Worm (Caenorhabditis elegans) whole organism, L4 larva: ENCODE measurements around the gene F46E10.2.

Source experiments
- F26F4.8 ChIP-seq: fragments of 200-800 bp; sonication (Bioruptor generic); conservative IDR thresholded peaks from 2 replicates; pipeline ENCODE4 v1.3.6; 2022; ENCODE audit warnings: missing genetic modification characterization, missing compliant biosample characterization
- F44E2.7 ChIP-seq: fragments of 200-800 bp; sonication (Bioruptor generic); IDR thresholded peaks from 2 replicates; pipeline ENCODE4 v2.1.2; 2022; ENCODE audit warnings: missing genetic modification characterization, missing compliant biosample characterization
- T26A8.4 ChIP-seq: fragments of 200-800 bp; sonication (Bioruptor generic); IDR thresholded peaks from 2 replicates; pipeline ENCODE4 v1.3.6; 2022; ENCODE audit warnings: missing genetic modification characterization, missing compliant biosample characterization
- aly-2 ChIP-seq: sonication (generic microtip); optimal IDR thresholded peaks from 2 replicates; lab custom pipeline; 2018; ENCODE audit warnings: missing biosample characterization, missing genetic modification characterization
- ceh-28 ChIP-seq: fragments of 150-350 bp; optimal IDR thresholded peaks from 2 replicates; lab custom pipeline; 2014; ENCODE audit warnings: missing biosample characterization, missing genetic modification reagents, missing genetic modification characterization
- ces-1 ChIP-seq: fragments of 150-350 bp; sonication (generic microtip); optimal IDR thresholded peaks from 4 replicates; lab custom pipeline; 2014; ENCODE audit warnings: missing biosample characterization, missing genetic modification reagents, missing genetic modification characterization
- cey-2 ChIP-seq: sonication (generic microtip); optimal IDR thresholded peaks from 3 replicates; lab custom pipeline; 2017; ENCODE audit warnings: missing genetic modification characterization, mild to moderate bottlenecking, missing compliant biosample characterization, antibody characterized with exemption, borderline replicate concordance; ENCODE audit not compliant: insufficient read depth
- ctbp-1 ChIP-seq: fragments of 200-800 bp; sonication (Bioruptor generic); IDR thresholded peaks from 2 replicates; pipeline ENCODE4 v1.3.6; 2022; ENCODE audit warnings: missing genetic modification reagents, missing genetic modification characterization, missing compliant biosample characterization
- daf-16 ChIP-seq, 3 experiments: sonication (generic microtip); optimal IDR thresholded peaks; 2 replicates each; lab custom pipeline; 2016 to 2017; ENCODE audit warnings: missing genetic modification characterization in 3 of 3, missing genetic modification reagents in 3 of 3, mild to moderate bottlenecking in 2 of 3, missing compliant biosample characterization in 2 of 3, missing biosample characterization in 1 of 3, moderate library complexity in 1 of 3
- egl-27 ChIP-seq: sonication (generic microtip); optimal IDR thresholded peaks from 3 replicates; lab custom pipeline; 2017; ENCODE audit warnings: missing biosample characterization, missing genetic modification reagents, missing genetic modification characterization
- fos-1 ChIP-seq: fragments of 150-350 bp; optimal IDR thresholded peaks from 2 replicates; lab custom pipeline; 2014; ENCODE audit warnings: missing biosample characterization, missing genetic modification characterization
- hlh-11 ChIP-seq: fragments of 200-800 bp; sonication (Bioruptor generic); optimal IDR thresholded peaks from 2 replicates; lab custom pipeline; 2018; ENCODE audit warnings: mild to moderate bottlenecking, missing genetic modification characterization, missing compliant biosample characterization
- hmg-1.1 ChIP-seq: fragments of 200-800 bp; sonication (Bioruptor generic); IDR thresholded peaks from 2 replicates; pipeline ENCODE4 v1.3.6; 2022; ENCODE audit warnings: missing genetic modification reagents, missing genetic modification characterization, missing compliant biosample characterization
- lin-15B ChIP-seq: fragments of 150-350 bp; sonication (generic microtip); optimal IDR thresholded peaks from 3 replicates; lab custom pipeline; 2014; ENCODE audit warnings: missing biosample characterization, missing genetic modification characterization
- lin-38 ChIP-seq: fragments of 200-800 bp; sonication (Bioruptor generic); IDR thresholded peaks from 2 replicates; pipeline ENCODE4 v1.3.6; 2022; ENCODE audit warnings: missing genetic modification reagents, missing genetic modification characterization, missing compliant biosample characterization
- lin-39 ChIP-seq: fragments of 150-350 bp; optimal IDR thresholded peaks from 2 replicates; lab custom pipeline; 2014; ENCODE audit warnings: missing biosample characterization, missing genetic modification reagents, missing genetic modification characterization
- lsy-2 ChIP-seq, 2 experiments: fragments of 150-350 bp in 1 of 2; sonication (generic microtip) in 1 of 2; optimal IDR thresholded peaks; 2 replicates each; lab custom pipeline; 2014 to 2017; ENCODE audit warnings: missing biosample characterization in 2 of 2, missing genetic modification characterization in 2 of 2
- mes-2 ChIP-seq: sonication (generic microtip); optimal IDR thresholded peaks from 2 replicates; lab custom pipeline; 2016; ENCODE audit warnings: missing genotype, mild to moderate bottlenecking, missing genetic modification characterization, missing compliant biosample characterization; ENCODE audit not compliant: poor library complexity, severe bottlenecking
- mxl-3 ChIP-seq: fragments of 200-800 bp; sonication (Bioruptor generic); optimal IDR thresholded peaks from 2 replicates; lab custom pipeline; 2018; ENCODE audit warnings: mild to moderate bottlenecking, missing genetic modification characterization, missing compliant biosample characterization
- nhr-237 ChIP-seq: sonication (generic microtip); optimal IDR thresholded peaks from 2 replicates; lab custom pipeline; 2017; ENCODE audit warnings: missing biosample characterization, missing genetic modification characterization
- nhr-28 ChIP-seq: fragments of 150-350 bp; optimal IDR thresholded peaks from 2 replicates; lab custom pipeline; 2014; ENCODE audit warnings: missing biosample characterization, missing genetic modification characterization
- nhr-42 ChIP-seq: fragments of 200-800 bp; sonication (Bioruptor generic); IDR thresholded peaks from 2 replicates; pipeline ENCODE4 v1.3.6; 2022; ENCODE audit warnings: missing genetic modification characterization, missing compliant biosample characterization
- nhr-48 ChIP-seq: sonication (generic microtip); optimal IDR thresholded peaks from 2 replicates; lab custom pipeline; 2016; ENCODE audit warnings: mild to moderate bottlenecking, missing genetic modification characterization, missing compliant biosample characterization
- nhr-76 ChIP-seq: fragments of 150-350 bp; optimal IDR thresholded peaks from 2 replicates; lab custom pipeline; 2014; ENCODE audit warnings: missing biosample characterization, missing genetic modification characterization
- sdz-12 ChIP-seq: fragments of 200-800 bp; sonication (Bioruptor generic); optimal IDR thresholded peaks from 2 replicates; lab custom pipeline; 2018; ENCODE audit warnings: mild to moderate bottlenecking, missing genetic modification characterization, missing compliant biosample characterization
- set-16 ChIP-seq: fragments of 200-800 bp; sonication (Bioruptor generic); IDR thresholded peaks from 2 replicates; pipeline ENCODE4 v1.3.6; 2022; ENCODE audit warnings: missing genetic modification reagents, missing genetic modification characterization, missing compliant biosample characterization
- snpc-1.2 ChIP-seq: fragments of 200-800 bp; sonication (Bioruptor generic); IDR thresholded peaks from 2 replicates; pipeline ENCODE4 v1.3.6; 2022; ENCODE audit warnings: missing genetic modification reagents, missing genetic modification characterization, missing compliant biosample characterization
- spr-3 ChIP-seq: fragments of 200-800 bp; sonication (Bioruptor generic); optimal IDR thresholded peaks from 2 replicates; lab custom pipeline; 2018; ENCODE audit warnings: mild to moderate bottlenecking, missing genetic modification characterization, missing compliant biosample characterization
- unc-62 ChIP-seq, 3 experiments: fragments of 150-350 bp in 1 of 3; sonication (generic microtip); optimal IDR thresholded peaks in 2 of 3; peaks in 1 of 3; 1 replicate in 1 of 3; 2 replicates in 2 of 3; lab custom pipeline; 2014 to 2017; ENCODE audit warnings: missing biosample characterization in 3 of 3, missing genetic modification characterization in 3 of 3, missing genetic modification reagents in 3 of 3, missing genotype in 1 of 3
- zip-11 ChIP-seq: fragments of 200-800 bp; sonication (Bioruptor generic); IDR thresholded peaks from 2 replicates; pipeline ENCODE4 v1.3.6; 2022; ENCODE audit warnings: missing genetic modification characterization, missing compliant biosample characterization
- ztf-7 ChIP-seq: fragments of 150-350 bp; optimal IDR thresholded peaks from 2 replicates; lab custom pipeline; 2014; ENCODE audit warnings: missing biosample characterization, missing genetic modification characterization

The F46E10.2 gene

DNA sequence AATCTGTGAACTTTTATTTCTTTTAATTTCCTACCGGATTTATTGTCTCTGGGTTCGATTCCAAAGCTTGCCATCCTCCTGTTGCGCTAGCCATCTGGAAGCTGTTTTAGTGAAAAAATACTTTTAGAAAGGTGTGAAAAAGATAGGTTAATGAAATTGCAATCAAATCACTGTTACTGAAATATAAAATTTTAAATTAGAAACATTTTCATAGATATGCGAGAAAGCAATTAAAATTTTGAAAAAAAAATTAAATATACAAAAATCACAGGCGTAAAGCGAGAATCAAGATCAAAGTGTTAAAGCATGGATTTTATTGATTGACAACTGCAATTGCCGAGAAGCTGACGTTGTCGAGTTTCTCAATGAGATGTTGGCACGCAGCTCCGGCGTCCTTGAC lies 10.5 kb upstream of the F46E10.2 start, which contains the start of gene ubh-2:
TSS of gene ubh-2 (minus strand) at position 101 of the 400 bp plus-strand sequence.
- TF ChIP-seq sdz-12 (GFP tag; lab: Kevin White, UChicago) (no peak), snpc-1.2 (GFP tag; lab: Robert Waterston, UW) (no peak), fos-1 (tag; lab: Kevin White, UChicago) (no peak), spr-3 (GFP tag; lab: Kevin White, UChicago) (no peak), zip-11 (GFP tag; lab: Robert Waterston, UW) (no peak)

DNA sequence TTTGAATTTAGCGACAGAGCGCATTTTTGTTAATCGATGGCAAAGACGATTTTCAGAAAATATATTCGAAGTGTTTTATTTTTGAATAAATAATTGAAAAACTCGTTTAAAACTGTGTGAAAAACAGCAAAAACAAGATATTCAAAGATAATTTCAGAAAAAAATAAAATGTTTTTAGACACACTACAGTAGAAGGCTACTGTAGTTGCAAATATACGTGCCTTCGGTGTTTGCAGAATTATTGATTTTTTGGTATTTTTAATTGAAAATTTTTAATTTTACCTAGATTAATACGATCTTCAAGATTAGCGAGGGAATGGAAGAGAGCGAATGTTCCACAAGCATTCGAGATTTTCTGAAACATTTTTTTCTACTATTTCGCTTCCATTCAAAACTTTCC lies 9.6 kb upstream of the F46E10.2 start:
- TF ChIP-seq lsy-2 (tag; optimal IDR thresholded peaks at IDR 0.05; lab: Kevin White, UChicago), result peak in 1 of 2 experiments; percentile 44
- TF ChIP-seq ceh-28 (tag; lab: Kevin White, UChicago), result no peak
- TF ChIP-seq egl-27 (tag; lab: Kevin White, UChicago), result no peak

- TF ChIP-seq unc-62 (GFP tag; optimal IDR thresholded peaks at IDR 0.05 in 1 of 2; lab: Kevin White, UChicago) (peak in 1 of 2 experiments; percentile 96), unc-62 (tag; optimal IDR thresholded peaks at IDR 0.05; lab: Kevin White, UChicago) (no peak), set-16 (GFP tag; lab: Robert Waterston, UW) (no peak), T26A8.4 (GFP tag; lab: Robert Waterston, UW) (peak; percentile 46), mes-2 (tag; lab: Kevin White, UChicago) (peak; percentile 25), F26F4.8 (no peak)
Observed at ce11 chrV:6511121-6511520, 9.1 kb upstream of the F46E10.2 start, which contains the start of gene ubh-1. Gene ubh-1, minus strand, starts transcription at chrV:6511409.

ce11 chrV:6513356-6513755 lies 6.9 kb upstream of the F46E10.2 start:
- TF ChIP-seq cey-2 (no peak), mes-2 (tag; lab: Kevin White, UChicago) (no peak), ctbp-1 (GFP tag; lab: Robert Waterston, UW) (0 out of 2 replicates have a peak, but pooled peaks have one; percentile 7), lin-39 (tag; lab: Kevin White, UChicago) (no peak), nhr-237 (tag; lab: Kevin White, UChicago) (no peak), nhr-28 (tag; lab: Kevin White, UChicago) (peak; percentile 6), hlh-11 (peak; percentile 29), hmg-1.1 (GFP tag; lab: Robert Waterston, UW) (no peak), nhr-48 (tag; lab: Kevin White, UChicago) (peak; percentile 2), lin-38 (GFP tag; lab: Robert Waterston, UW) (peak; percentile 17; the same call in 1 of the 2 replicates), nhr-76 (tag; lab: Kevin White, UChicago) (no peak), lsy-2 (tag; optimal IDR thresholded peaks at IDR 0.05; lab: Kevin White, UChicago) (no peak), lin-15B (tag; lab: Kevin White, UChicago) (no peak), F44E2.7 (GFP tag; lab: Robert Waterston, UW) (no peak), set-16 (GFP tag; lab: Robert Waterston, UW) (0 out of 2 replicates have a peak, but pooled peaks have one; percentile 8), ces-1 (GFP tag; lab: Kevin White, UChicago) (no peak), mxl-3 (GFP tag; lab: Kevin White, UChicago) (peak; percentile 63), aly-2 (no peak)

- no peak for TF ChIP-seq daf-16 (GFP tag; optimal IDR thresholded peaks at IDR 0.05; lab: Kevin White, UChicago)
- no peak for TF ChIP-seq daf-16 (tag; optimal IDR thresholded peaks at IDR 0.05; lab: Kevin White, UChicago)
- TF ChIP-seq ztf-7 (tag; lab: Kevin White, UChicago), result no peak
- TF ChIP-seq unc-62 (GFP tag; optimal IDR thresholded peaks at IDR 0.05 in 1 of 2; lab: Kevin White, UChicago), result peak in 1 of 2 experiments; percentile 95
- TF ChIP-seq unc-62 (tag; optimal IDR thresholded peaks at IDR 0.05; lab: Kevin White, UChicago), result no peak
- TF ChIP-seq nhr-42 (GFP tag; lab: Robert Waterston, UW), result no peak
- TF ChIP-seq ces-1 (GFP tag; lab: Kevin White, UChicago), result no peak
- TF ChIP-seq F44E2.7 (GFP tag; lab: Robert Waterston, UW), result no peak
- TF ChIP-seq, all 104 proteins: peak for 1
Observed at ce11 chrV:6513786-6514430, 6.3 kb upstream of the F46E10.2 start.
